Worm (Caenorhabditis elegans) whole organism, young adult: ENCODE measurements around the gene F46B3.23.
A peak's percentile ranks its signal among the peaks of the same experiment; 100 is the strongest.

Source experiments
- B0019.2 ChIP-seq: fragments of 200-800 bp; sonication (Bioruptor generic); conservative IDR thresholded peaks from 2 replicates; pipeline ENCODE4 v1.3.6; 2022; ENCODE audit warnings: missing genetic modification reagents, missing genetic modification characterization, missing compliant biosample characterization
- B0035.1 ChIP-seq: sonication (generic microtip); optimal IDR thresholded peaks from 2 replicates; lab custom pipeline; 2016; ENCODE audit warnings: missing genetic modification characterization, mild to moderate bottlenecking, missing compliant biosample characterization, missing genotype, missing genetic modification reagents
- B0261.1 ChIP-seq: sonication (generic microtip); optimal IDR thresholded peaks from 2 replicates; lab custom pipeline; 2016; ENCODE audit warnings: mild to moderate bottlenecking, missing genetic modification characterization, moderate library complexity, missing compliant biosample characterization
- B0336.3 ChIP-seq: fragments of 200-800 bp; sonication (Bioruptor generic); IDR thresholded peaks from 2 replicates; pipeline ENCODE4 v1.3.6; 2022; ENCODE audit warnings: missing genetic modification characterization, missing compliant biosample characterization
- C06A6.2 ChIP-seq: fragments of 200-800 bp; sonication (Bioruptor generic); conservative IDR thresholded peaks from 2 replicates; pipeline ENCODE4 v1.3.6; 2022; ENCODE audit warnings: missing genetic modification characterization, missing compliant biosample characterization
- F22D6.2 ChIP-seq: sonication (generic microtip); optimal IDR thresholded peaks from 2 replicates; lab custom pipeline; 2016; ENCODE audit warnings: mild to moderate bottlenecking, missing genetic modification characterization, missing compliant biosample characterization
- F23B12.7 ChIP-seq: sonication (generic microtip); optimal IDR thresholded peaks from 2 replicates; lab custom pipeline; 2017; ENCODE audit warnings: missing genetic modification characterization, mild to moderate bottlenecking, missing compliant biosample characterization, antibody characterized with exemption, moderate library complexity; ENCODE audit not compliant: insufficient read depth
- F33H1.4 ChIP-seq: fragments of 200-800 bp; sonication (Bioruptor generic); IDR thresholded peaks from 2 replicates; pipeline ENCODE4 v1.3.6; 2022; ENCODE audit warnings: missing genetic modification reagents, missing genetic modification characterization, missing compliant biosample characterization
- F57A8.1 ChIP-seq: fragments of 200-800 bp; sonication (Bioruptor generic); optimal IDR thresholded peaks from 2 replicates; lab custom pipeline; 2018; ENCODE audit warnings: mild to moderate bottlenecking, missing genetic modification characterization, moderate library complexity, missing compliant biosample characterization
- T07F8.4 ChIP-seq: sonication (generic microtip); optimal IDR thresholded peaks from 2 replicates; lab custom pipeline; 2016; ENCODE audit warnings: mild to moderate bottlenecking, missing genetic modification characterization, moderate library complexity, missing compliant biosample characterization
- Y53G8AR.9 ChIP-seq: fragments of 200-800 bp; sonication (Bioruptor generic); conservative IDR thresholded peaks from 2 replicates; pipeline ENCODE4 v1.3.6; 2022; ENCODE audit warnings: missing genetic modification reagents, missing genetic modification characterization, missing compliant biosample characterization
- Y56A3A.18 ChIP-seq: fragments of 200-800 bp; sonication (Bioruptor generic); IDR thresholded peaks from 2 replicates; pipeline ENCODE4 v1.3.6; 2022; ENCODE audit warnings: missing genetic modification reagents, missing genetic modification characterization, missing compliant biosample characterization
- Y67H2A.10 ChIP-seq: fragments of 200-800 bp; sonication (Bioruptor generic); conservative IDR thresholded peaks from 2 replicates; pipeline ENCODE4 v1.3.6; 2022; ENCODE audit warnings: missing genetic modification reagents, missing genetic modification characterization, missing compliant biosample characterization
- ama-1 ChIP-seq, 3 experiments: fragments of 150-350 bp in 1 of 3; sonication (generic microtip) in 2 of 3; optimal IDR thresholded peaks; 2 replicates each; lab custom pipeline; 2014 to 2018; ENCODE audit warnings: missing biosample characterization in 2 of 3, missing genetic modification characterization in 2 of 3, missing genetic modification reagents in 2 of 3
- aptf-2 ChIP-seq: fragments of 200-800 bp; sonication (Bioruptor generic); conservative IDR thresholded peaks from 2 replicates; pipeline ENCODE4 v1.3.6; 2022; ENCODE audit warnings: missing genetic modification reagents, missing genetic modification characterization, missing compliant biosample characterization
- attf-3 ChIP-seq: fragments of 200-800 bp; sonication (Bioruptor generic); conservative IDR thresholded peaks from 2 replicates; pipeline ENCODE4 v1.3.6; 2022; ENCODE audit warnings: missing genetic modification reagents, missing genetic modification characterization, missing compliant biosample characterization
- attf-5 ChIP-seq: fragments of 200-800 bp; sonication (Bioruptor generic); optimal IDR thresholded peaks from 2 replicates; lab custom pipeline; 2018; ENCODE audit warnings: mild to moderate bottlenecking, missing genetic modification characterization, missing compliant biosample characterization
- bed-2 ChIP-seq: fragments of 200-800 bp; sonication (Bioruptor generic); IDR thresholded peaks from 2 replicates; pipeline ENCODE4 v1.3.6; 2022; ENCODE audit warnings: missing genetic modification reagents, missing genetic modification characterization, missing compliant biosample characterization
- cebp-1 ChIP-seq, 2 experiments: fragments of 200-800 bp in 1 of 2; sonication (Bioruptor generic) in 1 of 2; sonication (generic microtip) in 1 of 2; IDR thresholded peaks in 1 of 2; optimal IDR thresholded peaks in 1 of 2; 2 replicates each; pipeline versions ENCODE4 v1.3.6 to Lab custom; 2017 to 2022; ENCODE audit warnings: missing compliant biosample characterization in 2 of 2, missing genetic modification characterization in 2 of 2, mild to moderate bottlenecking in 1 of 2, missing genetic modification reagents in 1 of 2, moderate library complexity in 1 of 2
- die-1 ChIP-seq: sonication (generic microtip); optimal IDR thresholded peaks from 2 replicates; lab custom pipeline; 2016; ENCODE audit warnings: missing genotype, mild to moderate bottlenecking, missing genetic modification characterization, missing compliant biosample characterization
- dox-1 ChIP-seq: fragments of 200-800 bp; sonication (Bioruptor generic); IDR thresholded peaks from 2 replicates; pipeline ENCODE4 v1.3.6; 2022; ENCODE audit warnings: missing genetic modification reagents, missing genetic modification characterization, missing compliant biosample characterization
- dpl-1 ChIP-seq: fragments of 150-350 bp; optimal IDR thresholded peaks from 2 replicates; lab custom pipeline; 2014; ENCODE audit warnings: missing biosample characterization, missing genetic modification reagents, missing genetic modification characterization
- fkh-3 ChIP-seq: sonication (generic microtip); optimal IDR thresholded peaks from 2 replicates; lab custom pipeline; 2016; ENCODE audit warnings: mild to moderate bottlenecking, missing genetic modification characterization, missing compliant biosample characterization
- gei-17 ChIP-seq: fragments of 200-800 bp; sonication (Bioruptor generic); optimal IDR thresholded peaks from 2 replicates; lab custom pipeline; 2018; ENCODE audit warnings: mild to moderate bottlenecking, missing genetic modification characterization, missing compliant biosample characterization
- hrde-1 ChIP-seq: sonication (generic microtip); optimal IDR thresholded peaks from 2 replicates; lab custom pipeline; 2016; ENCODE audit warnings: missing genetic modification characterization, mild to moderate bottlenecking, missing compliant biosample characterization, moderate library complexity, missing genotype, missing genetic modification reagents, borderline replicate concordance
- lin-35 ChIP-seq, 3 experiments: fragments of 150-350 bp in 2 of 3; sonication (generic microtip) in 1 of 3; optimal IDR thresholded peaks; 2 replicates each; lab custom pipeline; 2014 to 2018; ENCODE audit warnings: missing biosample characterization in 3 of 3, missing genetic modification characterization in 3 of 3, missing genetic modification reagents in 3 of 3
- lin-40 ChIP-seq: sonication (generic microtip); optimal IDR thresholded peaks from 2 replicates; lab custom pipeline; 2016; ENCODE audit warnings: missing genetic modification characterization, mild to moderate bottlenecking, missing compliant biosample characterization, missing genotype, missing genetic modification reagents
- lin-54 ChIP-seq: fragments of 200-800 bp; sonication (Bioruptor generic); optimal IDR thresholded peaks from 2 replicates; lab custom pipeline; 2018; ENCODE audit warnings: mild to moderate bottlenecking, missing genetic modification characterization, missing compliant biosample characterization
- lir-1 ChIP-seq: fragments of 200-800 bp; sonication (Bioruptor generic); conservative IDR thresholded peaks from 2 replicates; pipeline ENCODE4 v1.3.6; 2022; ENCODE audit warnings: missing genetic modification reagents, missing genetic modification characterization, missing compliant biosample characterization
- lsy-27 ChIP-seq: sonication (generic microtip); optimal IDR thresholded peaks from 2 replicates; lab custom pipeline; 2017; ENCODE audit warnings: missing genetic modification characterization, mild to moderate bottlenecking, missing compliant biosample characterization, antibody characterized with exemption, missing genotype, borderline replicate concordance; ENCODE audit not compliant: insufficient read depth
- madf-10 ChIP-seq: sonication (generic microtip); optimal IDR thresholded peaks from 2 replicates; lab custom pipeline; 2016; ENCODE audit warnings: mild to moderate bottlenecking, missing genetic modification characterization, missing compliant biosample characterization
- madf-8 ChIP-seq: fragments of 200-800 bp; sonication (Bioruptor generic); conservative IDR thresholded peaks from 2 replicates; pipeline ENCODE4 v1.3.6; 2022; ENCODE audit warnings: missing genetic modification reagents, missing genetic modification characterization, missing compliant biosample characterization
- mcd-1 ChIP-seq: fragments of 200-800 bp; sonication (Bioruptor generic); IDR thresholded peaks from 2 replicates; pipeline ENCODE4 v1.3.6; 2022; ENCODE audit warnings: missing genetic modification reagents, missing genetic modification characterization, missing compliant biosample characterization
- pbrm-1 ChIP-seq: fragments of 200-800 bp; sonication (Bioruptor generic); IDR thresholded peaks from 2 replicates; pipeline ENCODE4 v1.3.6; 2022; ENCODE audit warnings: missing genetic modification reagents, missing genetic modification characterization, missing compliant biosample characterization
- pha-4 ChIP-seq: fragments of 150-350 bp; sonication (generic microtip); optimal IDR thresholded peaks from 2 replicates; lab custom pipeline; 2014; ENCODE audit warnings: missing biosample characterization, missing genetic modification reagents, missing genetic modification characterization
- rcor-1 ChIP-seq: fragments of 200-800 bp; sonication (Bioruptor generic); IDR thresholded peaks from 2 replicates; pipeline ENCODE4 v1.3.6; 2022; ENCODE audit warnings: missing genetic modification reagents, missing genetic modification characterization, missing compliant biosample characterization
- sdz-38 ChIP-seq: sonication (generic microtip); optimal IDR thresholded peaks from 2 replicates; lab custom pipeline; 2016; ENCODE audit warnings: missing genotype, missing genetic modification characterization, missing compliant biosample characterization
- snpc-1.1 ChIP-seq: sonication (generic microtip); optimal IDR thresholded peaks from 2 replicates; lab custom pipeline; 2017; ENCODE audit warnings: missing genetic modification characterization, mild to moderate bottlenecking, missing compliant biosample characterization, antibody characterized with exemption, moderate library complexity, missing genotype, missing genetic modification reagents; ENCODE audit not compliant: insufficient read depth
- snpc-3.4 ChIP-seq: sonication (generic microtip); optimal IDR thresholded peaks from 2 replicates; lab custom pipeline; 2017; ENCODE audit warnings: missing genetic modification characterization, mild to moderate bottlenecking, missing compliant biosample characterization, antibody characterized with exemption, moderate library complexity, missing genotype, missing genetic modification reagents
- tbp1 ChIP-seq: fragments of 200-800 bp; sonication (Bioruptor generic); optimal IDR thresholded peaks from 2 replicates; lab custom pipeline; 2018; ENCODE audit warnings: mild to moderate bottlenecking, missing genetic modification characterization, missing compliant biosample characterization
- tlf-1 ChIP-seq: fragments of 200-800 bp; sonication (Bioruptor generic); optimal IDR thresholded peaks from 2 replicates; lab custom pipeline; 2018; ENCODE audit warnings: mild to moderate bottlenecking, missing genetic modification characterization, missing compliant biosample characterization
- unc-130 ChIP-seq: sonication (generic microtip); optimal IDR thresholded peaks from 2 replicates; lab custom pipeline; 2016; ENCODE audit warnings: missing genetic modification reagents, missing genetic modification characterization, missing compliant biosample characterization
- unc-62 ChIP-seq: fragments of 150-350 bp; optimal IDR thresholded peaks from 2 replicates; lab custom pipeline; 2014; ENCODE audit warnings: missing biosample characterization, missing genetic modification reagents, missing genetic modification characterization
- xnd-1 ChIP-seq: sonication (generic microtip); optimal IDR thresholded peaks from 2 replicates; lab custom pipeline; 2016; ENCODE audit warnings: missing genotype, missing genetic modification reagents, missing genetic modification characterization, missing compliant biosample characterization
- zfh-2 ChIP-seq: fragments of 200-800 bp; sonication (Bioruptor generic); conservative IDR thresholded peaks from 2 replicates; pipeline ENCODE4 v1.3.6; 2022; ENCODE audit warnings: missing genetic modification reagents, missing genetic modification characterization, missing compliant biosample characterization

The F46B3.23 gene

ce11 chrV:20580511-20581040 is 25.9 kb downstream of the F46B3.23 start, which contains the start of gene F26F2.7 (continued):
- TF ChIP-seq die-1 (tag; lab: Kevin White, UChicago) (no peak), F22D6.2 (tag; lab: Kevin White, UChicago) (peak; percentile 28), tbp1 (GFP tag; lab: Kevin White, UChicago) (peak; percentile 72), B0261.1 (peak; percentile 25), attf-5 (GFP tag; lab: Kevin White, UChicago) (peak; percentile 92), snpc-3.4 (tag; lab: Kevin White, UChicago) (peak; percentile 50), sdz-38 (tag; lab: Kevin White, UChicago) (no peak), mcd-1 (peak; percentile 88; the same call in 1 of the 2 replicates), aptf-2 (no peak), F57A8.1 (GFP tag; lab: Kevin White, UChicago) (no peak), C06A6.2 (GFP tag; lab: Robert Waterston, UW) (peak; percentile 64), lin-40 (tag; lab: Kevin White, UChicago) (peak; percentile 90), xnd-1 (peak; percentile 100), B0336.3 (peak; percentile 97), lin-35 (GFP tag; optimal IDR thresholded peaks at IDR 0.05; lab: Kevin White, UChicago) (peak in 2 of 3 experiments; percentile 4 to 82), T07F8.4 (no peak), cebp-1 (GFP tag; IDR thresholded peaks at IDR 0.05; lab: Robert Waterston, UW) (0 out of 2 replicates have a peak, but pooled peaks have one; percentile 37), cebp-1 (tag; optimal IDR thresholded peaks at IDR 0.05; lab: Kevin White, UChicago) (peak; percentile 89), lir-1 (GFP tag; lab: Robert Waterston, UW) (peak; percentile 80; the same call in 1 of the 2 replicates), pbrm-1 (GFP tag; lab: Robert Waterston, UW) (peak; percentile 93), B0019.2 (GFP tag; lab: Robert Waterston, UW) (0 out of 2 replicates have a peak, but pooled peaks have one; percentile 20), gei-17 (GFP tag; lab: Kevin White, UChicago) (peak; percentile 41), ama-1 (optimal IDR thresholded peaks at IDR 0.05; lab: Kevin White, UChicago) (no peak), ama-1 (GFP tag; optimal IDR thresholded peaks at IDR 0.05; lab: Kevin White, UChicago) (no peak), hrde-1 (tag; lab: Kevin White, UChicago) (no peak), zfh-2 (peak; percentile 80), madf-8 (GFP tag; lab: Robert Waterston, UW) (peak; percentile 99), attf-3 (GFP tag; lab: Robert Waterston, UW) (peak; percentile 58), lin-54 (GFP tag; lab: Kevin White, UChicago) (peak; percentile 88), pha-4 (peak; percentile 48), fkh-3 (tag; lab: Kevin White, UChicago) (no peak), Y67H2A.10 (peak; percentile 63; the same call in 1 of the 2 replicates), lsy-27 (tag; lab: Kevin White, UChicago) (no peak), madf-10 (peak; percentile 78), Y56A3A.18 (GFP tag; lab: Robert Waterston, UW) (peak; percentile 59; the same call in 1 of the 2 replicates), rcor-1 (GFP tag; lab: Robert Waterston, UW) (peak; percentile 89), snpc-1.1 (peak; percentile 41), dox-1 (GFP tag; lab: Robert Waterston, UW) (peak; percentile 98), B0035.1 (tag; lab: Kevin White, UChicago) (peak; percentile 56), bed-2 (GFP tag; lab: Robert Waterston, UW) (no peak), unc-130 (GFP tag; lab: Kevin White, UChicago) (peak; percentile 65), F23B12.7 (tag; lab: Kevin White, UChicago) (peak; percentile 44), Y53G8AR.9 (peak; percentile 88), unc-62 (GFP tag; lab: Kevin White, UChicago) (no peak), tlf-1 (peak; percentile 92), F33H1.4 (peak; percentile 95), dpl-1 (GFP tag; lab: Kevin White, UChicago) (peak; percentile 59)
